Worm (Caenorhabditis elegans) whole organism, early embryonic: ENCODE results near the gene mom-2.

Experiments used
- F13C5.2 ChIP-seq: sonication (generic microtip); optimal IDR thresholded peaks from 2 replicates; lab custom pipeline; 2017; ENCODE audit warnings: mild to moderate bottlenecking, missing genetic modification characterization, inconsistent platforms, missing compliant biosample characterization
- aly-1 ChIP-seq: sonication (generic microtip); optimal IDR thresholded peaks from 2 replicates; lab custom pipeline; 2016; ENCODE audit warnings: missing genetic modification characterization, missing compliant biosample characterization
- ama-1 ChIP-seq: fragments of 150-350 bp; optimal IDR thresholded peaks from 2 replicates; lab custom pipeline; 2014
- ceh-13 ChIP-seq: fragments of 200-800 bp; sonication (Bioruptor generic); optimal IDR thresholded peaks from 2 replicates; lab custom pipeline; 2018; ENCODE audit warnings: mild to moderate bottlenecking, missing genetic modification characterization, missing compliant biosample characterization
- ceh-36 ChIP-seq: sonication (generic microtip); optimal IDR thresholded peaks from 2 replicates; lab custom pipeline; 2016; ENCODE audit warnings: missing genetic modification characterization, inconsistent platforms, missing compliant biosample characterization
- ets-7 ChIP-seq: sonication (generic microtip); optimal IDR thresholded peaks from 2 replicates; lab custom pipeline; 2016; ENCODE audit warnings: missing genotype, missing genetic modification characterization, missing compliant biosample characterization
- flt-1 ChIP-seq: fragments of 200-800 bp; sonication (Bioruptor generic); IDR thresholded peaks from 2 replicates; pipeline ENCODE4 v1.3.6; 2022; ENCODE audit warnings: missing genetic modification characterization, missing compliant biosample characterization
- hmbx-1 ChIP-seq: sonication (generic microtip); optimal IDR thresholded peaks from 2 replicates; lab custom pipeline; 2016; ENCODE audit warnings: mild to moderate bottlenecking, missing genetic modification characterization, missing compliant biosample characterization
- pes-1 ChIP-seq: fragments of 200-800 bp; sonication (Bioruptor generic); IDR thresholded peaks from 2 replicates; pipeline ENCODE4 v1.3.6; 2022; ENCODE audit warnings: missing genetic modification reagents, missing genetic modification characterization, missing compliant biosample characterization
- scrt-1 ChIP-seq: fragments of 200-800 bp; sonication (Bioruptor generic); IDR thresholded peaks from 2 replicates; pipeline ENCODE4 v1.3.6; 2022; ENCODE audit warnings: missing genetic modification characterization, missing compliant biosample characterization
- sea-1 ChIP-seq: fragments of 200-800 bp; sonication (Bioruptor generic); conservative IDR thresholded peaks from 2 replicates; pipeline ENCODE4 v1.3.6; 2022; ENCODE audit warnings: missing genetic modification characterization, missing compliant biosample characterization
- tbx-11 ChIP-seq: fragments of 200-800 bp; sonication (Bioruptor generic); IDR thresholded peaks from 2 replicates; pipeline ENCODE4 v1.3.6; 2022; ENCODE audit warnings: missing genetic modification characterization, missing compliant biosample characterization
- tra-4 ChIP-seq: sonication (generic microtip); optimal IDR thresholded peaks from 2 replicates; lab custom pipeline; 2017; ENCODE audit warnings: missing genetic modification characterization, missing compliant biosample characterization

DNA sequence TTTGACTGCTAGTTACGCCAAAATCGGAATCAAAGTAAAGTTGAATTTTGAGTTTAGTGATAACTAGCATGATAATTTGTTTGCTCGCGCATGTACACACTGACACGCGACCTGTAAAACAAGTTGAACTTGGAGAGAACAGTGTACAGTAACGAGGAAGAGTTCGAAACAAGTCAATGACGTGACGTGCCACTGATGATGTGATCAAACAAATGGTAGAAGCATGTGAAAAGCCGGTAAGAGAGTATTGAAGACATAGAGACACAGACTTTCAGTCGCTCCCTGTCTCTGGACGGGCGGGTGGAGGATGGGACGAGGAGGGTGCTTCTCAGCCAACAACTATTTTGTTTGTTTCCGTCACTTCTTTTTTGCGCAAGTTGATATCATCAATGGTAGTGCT, 47.4 kb downstream of the mom-2 start:
- TF ChIP-seq ama-1 (lab: Kevin White, UChicago) (no peak), ets-7 (no peak), ceh-13 (GFP tag; lab: Kevin White, UChicago) (no peak), ceh-36 (tag; lab: Kevin White, UChicago) (no peak), tbx-11 (GFP tag; lab: Robert Waterston, UW) (no peak), aly-1 (tag; lab: Kevin White, UChicago) (no peak), tra-4 (tag; lab: Kevin White, UChicago) (no peak), hmbx-1 (no peak), F13C5.2 (tag; lab: Kevin White, UChicago) (no peak), scrt-1 (no peak), flt-1 (GFP tag; lab: Robert Waterston, UW) (no peak), pes-1 (GFP tag; lab: Robert Waterston, UW) (no peak), sea-1 (no peak)
